Fruit fly (Drosophila melanogaster): ENCODE data around the gene Pep.

Gene Pep

DNA sequence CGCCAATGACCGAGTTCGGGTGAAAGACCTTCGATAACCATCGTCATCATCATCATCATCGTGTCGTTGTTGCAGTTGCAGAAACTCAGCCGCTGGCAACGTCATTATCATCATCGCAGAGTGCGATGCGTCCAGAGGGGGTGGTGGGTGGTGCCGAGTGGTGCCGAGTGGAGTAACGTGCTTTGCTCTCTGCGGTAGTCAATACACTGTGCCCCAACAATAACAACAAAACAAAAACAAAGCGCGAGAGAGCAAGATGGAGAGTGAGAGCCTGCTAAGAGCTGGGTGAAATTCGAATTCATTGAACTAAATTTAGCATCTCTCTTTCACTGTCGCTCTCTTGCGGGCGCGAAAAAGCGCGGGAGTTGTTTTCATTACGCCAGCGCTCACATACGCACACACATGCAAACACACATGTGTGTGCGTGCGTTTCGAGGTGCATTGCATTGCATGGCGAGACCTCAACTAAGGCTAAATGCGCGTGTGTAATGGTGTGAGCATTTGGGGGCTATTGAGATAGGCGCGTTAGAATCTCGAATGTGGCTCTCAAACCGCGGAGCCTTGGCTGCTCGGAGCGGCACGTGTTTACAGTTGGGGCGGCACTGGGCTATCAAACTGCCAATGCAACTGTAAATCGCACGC is 32.9 kb downstream of the Pep start:
- no peak for TF ChIP-seq dmrt93B (GFP tag; optimal IDR thresholded peaks at IDR 0.05)
- TF ChIP-seq Dif (GFP tag; optimal IDR thresholded peaks at IDR 0.05; ENCODE audit: partially characterized antibody), result peak; percentile 85
- TF ChIP-seq Mio (GFP tag; optimal IDR thresholded peaks at IDR 0.05), result no peak
- TF ChIP-seq Hnf4 (GFP tag; optimal IDR thresholded peaks at IDR 0.05), result no peak
- no peak for TF ChIP-seq foxo (GFP tag; optimal IDR thresholded peaks at IDR 0.05)
- TF ChIP-seq psq (GFP tag; optimal IDR thresholded peaks at IDR 0.05), result no peak
- TF ChIP-seq tai (GFP tag; optimal IDR thresholded peaks at IDR 0.05), result peak; percentile 48
- TF ChIP-seq br (GFP tag; optimal IDR thresholded peaks at IDR 0.05), result no peak
- no peak for TF ChIP-seq sv (GFP tag; optimal IDR thresholded peaks at IDR 0.05)
- TF ChIP-seq brk (GFP tag; optimal IDR thresholded peaks at IDR 0.05), result no peak
- no peak for TF ChIP-seq sage (GFP tag; optimal IDR thresholded peaks at IDR 0.05)
- no peak for TF ChIP-seq Dfd (GFP tag; optimal IDR thresholded peaks at IDR 0.05)
- TF ChIP-seq Hr78 (GFP tag; optimal IDR thresholded peaks at IDR 0.05), result no peak
- no peak for TF ChIP-seq Abd-B (GFP tag; optimal IDR thresholded peaks at IDR 0.05)
- TF ChIP-seq Rel (GFP tag; optimal IDR thresholded peaks at IDR 0.05), result no peak
- no peak for TF ChIP-seq Rel (tag; optimal IDR thresholded peaks at IDR 0.05)
- TF ChIP-seq HLH106 (tag; optimal IDR thresholded peaks at IDR 0.05), result no peak
- TF ChIP-seq GATAd (GFP tag; optimal IDR thresholded peaks at IDR 0.05), result no peak
- no peak for TF ChIP-seq CG32264 (GFP tag; optimal IDR thresholded peaks at IDR 0.05)
- TF ChIP-seq dl (GFP tag; optimal IDR thresholded peaks at IDR 0.05; ENCODE audit: insufficient read depth in 1 of 2, partially characterized antibody in 2 of 2), result peak; percentile 66 to 75
- no peak for TF ChIP-seq pan (optimal IDR thresholded peaks at IDR 0.05)
- peak; percentile 77 for TF ChIP-seq CrebA (GFP tag; optimal IDR thresholded peaks at IDR 0.05; ENCODE audit: borderline replicate concordance)
- TF ChIP-seq Hr83 (GFP tag; optimal IDR thresholded peaks at IDR 0.05; ENCODE audit: poor library complexity, severe bottlenecking), result peak; percentile 36
- TF ChIP-seq jim (GFP tag; optimal IDR thresholded peaks at IDR 0.05), result peak; percentile 15
- TF ChIP-seq dsf (GFP tag; optimal IDR thresholded peaks at IDR 0.05; ENCODE audit: borderline replicate concordance), result no peak
- no peak for TF ChIP-seq CG9705 (GFP tag; optimal IDR thresholded peaks at IDR 0.05)
- TF ChIP-seq Vsx2 (GFP tag; optimal IDR thresholded peaks at IDR 0.05; ENCODE audit: partially characterized antibody), result no peak
- no peak for TF ChIP-seq usp (GFP tag; optimal IDR thresholded peaks at IDR 0.05)
- TF ChIP-seq Jra (GFP tag; optimal IDR thresholded peaks at IDR 0.05), result peak; percentile 56
- no peak for TF ChIP-seq woc (GFP tag; optimal IDR thresholded peaks at IDR 0.05)
- no peak for TF ChIP-seq ey (GFP tag; optimal IDR thresholded peaks at IDR 0.05)
- peak; percentile 84 for TF ChIP-seq Myc (optimal IDR thresholded peaks at IDR 0.05)
- peak; percentile 36 for TF ChIP-seq fru (GFP tag; optimal IDR thresholded peaks at IDR 0.05)
- no peak for TF ChIP-seq rgr (GFP tag; optimal IDR thresholded peaks at IDR 0.05)
- no peak for TF ChIP-seq h (GFP tag; optimal IDR thresholded peaks at IDR 0.05)
- no peak for TF ChIP-seq OdsH (GFP tag; optimal IDR thresholded peaks at IDR 0.05)
- peak; percentile 54 for TF ChIP-seq N (GFP tag; optimal IDR thresholded peaks at IDR 0.05)
- TF ChIP-seq Sp1 (GFP tag; optimal IDR thresholded peaks at IDR 0.05), result peak; percentile 25
- peak; percentile 22 for TF ChIP-seq lola (GFP tag; optimal IDR thresholded peaks at IDR 0.05)

DNA sequence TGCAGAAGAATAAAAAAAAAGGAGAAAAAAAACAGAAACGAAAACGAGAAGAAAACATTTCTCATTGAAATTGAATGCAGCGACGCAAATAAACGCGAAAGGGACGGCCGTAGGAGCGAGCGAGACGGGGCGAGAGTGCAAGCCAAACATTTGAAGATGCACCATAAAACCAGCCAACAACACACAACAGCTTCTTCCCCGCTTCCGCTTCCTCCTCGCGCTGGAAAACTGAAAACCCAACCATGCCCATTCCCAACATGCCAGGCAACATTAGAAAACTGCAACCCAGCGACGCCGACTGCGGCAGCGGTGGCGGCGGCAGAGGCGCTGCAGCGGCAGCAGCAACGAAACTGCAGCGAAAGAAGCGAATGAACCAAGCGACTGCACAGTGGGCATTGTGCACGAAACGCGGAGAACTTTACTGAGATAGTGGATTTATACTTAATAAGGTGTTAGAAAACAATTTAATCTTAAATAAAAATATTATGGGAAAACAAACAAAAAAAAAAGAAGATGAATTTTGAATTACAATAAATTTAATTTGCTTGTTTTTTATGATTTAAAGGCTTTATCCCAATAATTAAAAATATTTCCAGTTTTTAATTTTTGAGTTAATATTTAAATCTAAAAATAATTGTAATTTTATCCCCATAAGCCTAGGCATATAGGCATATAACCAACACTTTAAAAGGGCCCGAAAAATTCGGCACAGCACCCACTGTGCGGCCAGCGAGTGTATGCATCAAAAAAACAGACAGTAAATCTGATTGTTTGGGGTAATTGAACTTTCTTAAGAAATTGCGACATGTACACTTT is 33.7 kb downstream of the Pep start:
- TF ChIP-seq br (GFP tag; optimal IDR thresholded peaks at IDR 0.05), result peak; percentile 73
- peak; percentile 10 for TF ChIP-seq Dfd (GFP tag; optimal IDR thresholded peaks at IDR 0.05)
- TF ChIP-seq foxo (GFP tag; optimal IDR thresholded peaks at IDR 0.05), result peak; percentile 50 to 88
- peak; percentile 93 for TF ChIP-seq HLH106 (tag; optimal IDR thresholded peaks at IDR 0.05)
- TF ChIP-seq dmrt93B (GFP tag; optimal IDR thresholded peaks at IDR 0.05), result peak; percentile 93
- no peak for TF ChIP-seq pan (optimal IDR thresholded peaks at IDR 0.05)
- peak; percentile 67 for TF ChIP-seq woc (GFP tag; optimal IDR thresholded peaks at IDR 0.05)
- TF ChIP-seq brk (GFP tag; optimal IDR thresholded peaks at IDR 0.05), result peak; percentile 21
- peak; percentile 76 for TF ChIP-seq CG9705 (GFP tag; optimal IDR thresholded peaks at IDR 0.05)
- TF ChIP-seq sage (GFP tag; optimal IDR thresholded peaks at IDR 0.05), result peak; percentile 74
- TF ChIP-seq jim (GFP tag; optimal IDR thresholded peaks at IDR 0.05), result no peak
- no peak for TF ChIP-seq usp (GFP tag; optimal IDR thresholded peaks at IDR 0.05)
- no peak for TF ChIP-seq CrebA (GFP tag; optimal IDR thresholded peaks at IDR 0.05; ENCODE audit: borderline replicate concordance)
- TF ChIP-seq Mio (GFP tag; optimal IDR thresholded peaks at IDR 0.05), result peak; percentile 29
- peak; percentile 28 for TF ChIP-seq GATAd (GFP tag; optimal IDR thresholded peaks at IDR 0.05)
- TF ChIP-seq Jra (GFP tag; optimal IDR thresholded peaks at IDR 0.05), result no peak
- peak; percentile 53 for TF ChIP-seq Hnf4 (GFP tag; optimal IDR thresholded peaks at IDR 0.05)
- TF ChIP-seq h (GFP tag; optimal IDR thresholded peaks at IDR 0.05), result peak; percentile 86
- TF ChIP-seq Abd-B (GFP tag; optimal IDR thresholded peaks at IDR 0.05), result no peak
- peak; percentile 73 for TF ChIP-seq fru (GFP tag; optimal IDR thresholded peaks at IDR 0.05)
- peak; percentile 28 for TF ChIP-seq sv (GFP tag; optimal IDR thresholded peaks at IDR 0.05)
- TF ChIP-seq lola (GFP tag; optimal IDR thresholded peaks at IDR 0.05), result no peak
- TF ChIP-seq psq (GFP tag; optimal IDR thresholded peaks at IDR 0.05), result peak; percentile 89
- TF ChIP-seq dsf (GFP tag; optimal IDR thresholded peaks at IDR 0.05; ENCODE audit: borderline replicate concordance), result peak; percentile 34
- no peak for TF ChIP-seq dl (GFP tag; optimal IDR thresholded peaks at IDR 0.05; ENCODE audit: insufficient read depth in 1 of 2, partially characterized antibody in 2 of 2)
- no peak for TF ChIP-seq Hr83 (GFP tag; optimal IDR thresholded peaks at IDR 0.05; ENCODE audit: poor library complexity, severe bottlenecking)
- peak; percentile 74 for TF ChIP-seq ey (GFP tag; optimal IDR thresholded peaks at IDR 0.05)
- TF ChIP-seq rgr (GFP tag; optimal IDR thresholded peaks at IDR 0.05), result peak; percentile 82
- no peak for TF ChIP-seq Hr78 (GFP tag; optimal IDR thresholded peaks at IDR 0.05)
- peak; percentile 24 for TF ChIP-seq Rel (GFP tag; optimal IDR thresholded peaks at IDR 0.05)
- TF ChIP-seq Rel (tag; optimal IDR thresholded peaks at IDR 0.05), result no peak
- no peak for TF ChIP-seq N (GFP tag; optimal IDR thresholded peaks at IDR 0.05)
- no peak for TF ChIP-seq Dif (GFP tag; optimal IDR thresholded peaks at IDR 0.05; ENCODE audit: partially characterized antibody)
- TF ChIP-seq CG32264 (GFP tag; optimal IDR thresholded peaks at IDR 0.05), result no peak
- TF ChIP-seq Vsx2 (GFP tag; optimal IDR thresholded peaks at IDR 0.05; ENCODE audit: partially characterized antibody), result no peak
- TF ChIP-seq tai (GFP tag; optimal IDR thresholded peaks at IDR 0.05), result no peak
- TF ChIP-seq Myc (optimal IDR thresholded peaks at IDR 0.05), result no peak
- peak; percentile 96 for TF ChIP-seq Sp1 (GFP tag; optimal IDR thresholded peaks at IDR 0.05)
- peak; percentile 88 for TF ChIP-seq OdsH (GFP tag; optimal IDR thresholded peaks at IDR 0.05)
